Worm (Caenorhabditis elegans): Measurements from ENCODE around the gene clec-222.

DNA sequence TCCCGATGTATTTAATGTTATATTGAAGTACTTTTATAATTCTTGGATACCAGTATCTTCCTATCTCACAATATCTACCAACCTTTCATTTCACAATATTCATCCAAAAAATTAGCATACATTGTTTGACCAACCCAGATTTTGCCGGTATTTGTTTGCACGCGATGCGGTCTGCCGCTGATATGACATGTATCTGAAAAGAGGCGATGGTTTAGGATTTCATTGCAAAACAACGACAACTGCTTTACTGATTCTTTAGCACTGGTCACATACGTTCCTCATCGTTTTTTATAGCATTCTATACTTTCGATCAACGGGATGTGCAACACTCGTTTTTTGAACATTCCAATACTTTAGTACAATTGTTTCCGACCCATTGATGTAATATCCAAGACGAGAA lies 23.3 kb upstream of the clec-222 start, which contains the start of gene mam-4:
- TF ChIP-seq ama-1 (optimal IDR thresholded peaks at IDR 0.05) (no peak), ref-2 (tag; optimal IDR thresholded peaks at IDR 0.05) (no peak), lin-11 (tag; optimal IDR thresholded peaks at IDR 0.05) (no peak), madf-2 (tag; optimal IDR thresholded peaks at IDR 0.05) (no peak), pqm-1 (tag; optimal IDR thresholded peaks at IDR 0.05) (no peak), nfya-1 (tag; optimal IDR thresholded peaks at IDR 0.05) (no peak), ceh-24 (tag; optimal IDR thresholded peaks at IDR 0.05) (no peak)

Measured in whole organism, late embryonic.